Fruit fly (Drosophila melanogaster) whole organism, embryonic: ENCODE measurements around the gene intr.

Experiments
- Antp ChIP-seq: fragments of 200-800 bp; sonication (Bioruptor generic); optimal IDR thresholded peaks from 3 replicates; lab custom pipeline; 2016; ENCODE audit warnings: missing biosample characterization, missing genetic modification characterization
- Asciz ChIP-seq: fragments of 200-800 bp; sonication (Bioruptor generic); optimal IDR thresholded peaks from 2 replicates; lab custom pipeline; 2017; ENCODE audit warnings: missing biosample characterization, mild to moderate bottlenecking, missing genetic modification characterization, missing genetic modification reagents
- B-H2 ChIP-seq: fragments of 200-800 bp; sonication (Bioruptor generic); optimal IDR thresholded peaks from 2 replicates; lab custom pipeline; 2018; ENCODE audit warnings: missing biosample characterization, mild to moderate bottlenecking, missing genetic modification characterization
- CG1024 ChIP-seq: fragments of 200-800 bp; sonication (Bioruptor generic); IDR thresholded peaks from 2 replicates; pipeline ENCODE4 v1.3.6; 2022; ENCODE audit warnings: missing biosample characterization, missing genetic modification characterization
- CG10321 ChIP-seq: fragments of 200-800 bp; sonication (Bioruptor generic); IDR thresholded peaks from 2 replicates; pipeline ENCODE4 v1.3.6; 2022; ENCODE audit warnings: missing biosample characterization, missing genetic modification characterization
- CG10366 ChIP-seq: fragments of 200-800 bp; sonication (Bioruptor generic); IDR thresholded peaks from 2 replicates; pipeline ENCODE4 v1.3.6; 2022; ENCODE audit warnings: missing biosample characterization, missing genetic modification characterization
- CG10979 ChIP-seq: fragments of 200-800 bp; sonication (Bioruptor generic); optimal IDR thresholded peaks from 2 replicates; lab custom pipeline; 2018; ENCODE audit warnings: missing biosample characterization, mild to moderate bottlenecking, missing genetic modification characterization, moderate library complexity
- CG11093 ChIP-seq: fragments of 200-800 bp; sonication (Bioruptor generic); IDR thresholded peaks from 3 replicates; pipeline ENCODE4 v1.3.6; 2022; ENCODE audit warnings: missing biosample characterization, missing genetic modification characterization
- CG11560 ChIP-seq: fragments of 200-800 bp; sonication (Bioruptor generic); IDR thresholded peaks from 3 replicates; pipeline ENCODE4 v1.3.6; 2022; ENCODE audit warnings: missing biosample characterization, missing genetic modification characterization
- CG14014 ChIP-seq: fragments of 200-800 bp; sonication (Bioruptor generic); IDR thresholded peaks from 2 replicates; pipeline ENCODE4 v1.3.6; 2022; ENCODE audit warnings: missing biosample characterization, missing genetic modification characterization
- CG1647 ChIP-seq: fragments of 200-800 bp; sonication (Bioruptor generic); optimal IDR thresholded peaks from 3 replicates; lab custom pipeline; 2016; ENCODE audit warnings: missing biosample characterization, missing genetic modification characterization
- CG17568 ChIP-seq: fragments of 200-800 bp; sonication (Bioruptor generic); optimal IDR thresholded peaks from 2 replicates; lab custom pipeline; 2018; ENCODE audit warnings: missing biosample characterization, mild to moderate bottlenecking, missing genetic modification characterization, moderate library complexity
- CG17612 ChIP-seq: fragments of 200-800 bp; sonication (Bioruptor generic); IDR thresholded peaks from 2 replicates; pipeline ENCODE4 v1.3.6; 2022; ENCODE audit warnings: missing biosample characterization, missing genetic modification characterization
- CG2678 ChIP-seq: fragments of 200-800 bp; sonication (Bioruptor generic); optimal IDR thresholded peaks from 3 replicates; lab custom pipeline; 2019; ENCODE audit warnings: missing biosample characterization, mild to moderate bottlenecking, missing genetic modification characterization, moderate library complexity
- CG31388 ChIP-seq: fragments of 200-800 bp; sonication (Bioruptor generic); optimal IDR thresholded peaks from 2 replicates; lab custom pipeline; 2016; ENCODE audit warnings: missing biosample characterization, missing genetic modification characterization
- CG4328 ChIP-seq: fragments of 200-800 bp; sonication (Bioruptor generic); optimal IDR thresholded peaks from 3 replicates; lab custom pipeline; 2017; ENCODE audit warnings: missing biosample characterization, missing genetic modification reagents, missing genetic modification characterization
- CG4617 ChIP-seq: fragments of 200-800 bp; sonication (Bioruptor generic); optimal IDR thresholded peaks from 3 replicates; lab custom pipeline; 2016; ENCODE audit warnings: missing biosample characterization, missing genetic modification characterization, borderline replicate concordance
- CG7357 ChIP-seq: fragments of 200-800 bp; sonication (Bioruptor generic); IDR thresholded peaks from 3 replicates; pipeline ENCODE4 v1.3.6; 2022; ENCODE audit warnings: missing biosample characterization, missing genetic modification characterization
- CG7372 ChIP-seq: fragments of 200-800 bp; sonication (Bioruptor generic); IDR thresholded peaks from 2 replicates; pipeline ENCODE4 v1.3.6; 2022; ENCODE audit warnings: missing biosample characterization, missing genetic modification characterization
- Dip3 ChIP-seq: fragments of 200-800 bp; sonication (Bioruptor generic); optimal IDR thresholded peaks from 3 replicates; lab custom pipeline; 2016; ENCODE audit warnings: missing biosample characterization, missing genetic modification characterization
- E2f2 ChIP-seq: fragments of 200-800 bp; sonication (Bioruptor generic); IDR thresholded peaks from 2 replicates; pipeline ENCODE4 v1.3.6; 2022; ENCODE audit warnings: missing biosample characterization, missing genetic modification characterization
- Ets97D ChIP-seq: fragments of 200-800 bp; sonication (Bioruptor generic); optimal IDR thresholded peaks from 3 replicates; lab custom pipeline; 2016; ENCODE audit warnings: missing biosample characterization, missing genetic modification characterization
- Gug ChIP-seq: fragments of 200-800 bp; sonication (Bioruptor generic); IDR thresholded peaks from 4 replicates; pipeline ENCODE4 v1.3.6; 2022; ENCODE audit warnings: missing biosample characterization, missing genetic modification characterization
- HLH4C ChIP-seq: fragments of 200-800 bp; sonication (Bioruptor generic); IDR thresholded peaks from 3 replicates; pipeline ENCODE4 v1.3.6; 2022; ENCODE audit warnings: missing biosample characterization, missing genetic modification characterization; ENCODE audit not compliant: partially characterized antibody
- Kr ChIP-seq: fragments of 200-800 bp; sonication (Bioruptor generic); optimal IDR thresholded peaks from 2 replicates; lab custom pipeline; 2017; ENCODE audit warnings: missing biosample characterization, mild to moderate bottlenecking, missing genetic modification characterization
- Lhr ChIP-seq: fragments of 200-800 bp; sonication (Bioruptor generic); optimal IDR thresholded peaks from 3 replicates; lab custom pipeline; 2017; ENCODE audit warnings: mild to moderate bottlenecking, missing biosample characterization, missing genetic modification reagents, missing genetic modification characterization
- NK7.1 ChIP-seq: fragments of 200-800 bp; sonication (Bioruptor generic); optimal IDR thresholded peaks from 3 replicates; lab custom pipeline; 2016; ENCODE audit warnings: missing biosample characterization, missing genetic modification characterization
- Nf-YC ChIP-seq: fragments of 200-800 bp; optimal IDR thresholded peaks from 3 replicates; lab custom pipeline; 2019; ENCODE audit warnings: missing biosample characterization, mild to moderate bottlenecking, missing genetic modification characterization, moderate library complexity
- Six4 ChIP-seq: fragments of 200-800 bp; sonication (Bioruptor generic); optimal IDR thresholded peaks from 2 replicates; lab custom pipeline; 2016; ENCODE audit warnings: missing biosample characterization, missing genetic modification characterization
- abd-A ChIP-seq: fragments of 200-800 bp; sonication (Bioruptor generic); optimal IDR thresholded peaks from 3 replicates; lab custom pipeline; 2019; ENCODE audit warnings: missing biosample characterization, mild to moderate bottlenecking, missing genetic modification characterization, moderate library complexity
- ac ChIP-seq: fragments of 200-800 bp; sonication (Bioruptor generic); optimal IDR thresholded peaks from 3 replicates; lab custom pipeline; 2017; ENCODE audit warnings: missing biosample characterization, mild to moderate bottlenecking, missing genetic modification characterization
- amos ChIP-seq: fragments of 200-800 bp; sonication (Bioruptor generic); IDR thresholded peaks from 2 replicates; pipeline ENCODE4 v1.3.6; 2022; ENCODE audit warnings: missing biosample characterization, missing genetic modification characterization; ENCODE audit not compliant: partially characterized antibody
- ap ChIP-seq: fragments of 200-800 bp; sonication (Bioruptor generic); IDR thresholded peaks from 2 replicates; pipeline ENCODE4 v1.3.6; 2022; ENCODE audit warnings: missing biosample characterization, missing genetic modification characterization
- ara ChIP-seq: fragments of 200-800 bp; sonication (Bioruptor generic); IDR thresholded peaks from 2 replicates; pipeline ENCODE4 v1.3.6; 2022; ENCODE audit warnings: missing biosample characterization, missing genetic modification characterization
- bbx ChIP-seq: fragments of 200-800 bp; sonication (Bioruptor generic); IDR thresholded peaks from 2 replicates; pipeline ENCODE4 v1.3.6; 2022; ENCODE audit warnings: missing biosample characterization, missing genetic modification characterization; ENCODE audit not compliant: partially characterized antibody
- btn ChIP-seq: fragments of 200-800 bp; sonication (Bioruptor generic); optimal IDR thresholded peaks from 2 replicates; lab custom pipeline; 2016; ENCODE audit warnings: missing biosample characterization, missing genetic modification characterization
- dm ChIP-seq: fragments of 200-800 bp; sonication (Bioruptor generic); optimal IDR thresholded peaks from 3 replicates; lab custom pipeline; 2016; ENCODE audit warnings: missing biosample characterization, missing genetic modification characterization
- dmrt11E ChIP-seq: fragments of 200-800 bp; sonication (Bioruptor generic); optimal IDR thresholded peaks from 3 replicates; lab custom pipeline; 2018; ENCODE audit warnings: missing biosample characterization, mild to moderate bottlenecking, missing genetic modification characterization, moderate library complexity
- fd3F ChIP-seq: fragments of 200-800 bp; sonication (Bioruptor generic); optimal IDR thresholded peaks from 2 replicates; lab custom pipeline; 2018; ENCODE audit warnings: missing biosample characterization, mild to moderate bottlenecking, missing genetic modification characterization, moderate library complexity
- her ChIP-seq: fragments of 200-800 bp; sonication (Bioruptor generic); optimal IDR thresholded peaks from 2 replicates; lab custom pipeline; 2016; ENCODE audit warnings: missing biosample characterization, missing genetic modification characterization
- hkb ChIP-seq, 2 experiments: fragments of 200-800 bp in 1 of 2; fragments of >200 bp in 1 of 2; sonication (Bioruptor generic) in 1 of 2; IDR thresholded peaks in 1 of 2; optimal IDR thresholded peaks in 1 of 2; 2 replicates each; pipeline versions ENCODE4 v1.3.6 to Lab custom; 2017 to 2022; ENCODE audit warnings: missing biosample characterization in 1 of 2, missing genetic modification characterization in 1 of 2
- jigr1 ChIP-seq: fragments of 200-800 bp; sonication (Bioruptor generic); IDR thresholded peaks from 3 replicates; pipeline ENCODE4 v1.3.6; 2022; ENCODE audit warnings: missing biosample characterization, missing genetic modification characterization
- kay ChIP-seq: fragments of 200-800 bp; sonication (Bioruptor generic); optimal IDR thresholded peaks from 2 replicates; lab custom pipeline; 2016; ENCODE audit warnings: missing biosample characterization, missing genetic modification characterization
- lmd ChIP-seq: fragments of 200-800 bp; sonication (Bioruptor generic); IDR thresholded peaks from 2 replicates; pipeline ENCODE4 v1.3.6; 2022; ENCODE audit warnings: missing biosample characterization, missing genetic modification characterization
- lola ChIP-seq, 3 experiments: fragments of >200 bp in 2 of 3; fragments of 200-800 bp in 1 of 3; sonication (Bioruptor generic) in 1 of 3; optimal IDR thresholded peaks; 2 replicates each; lab custom pipeline; 2017 to 2019; ENCODE audit warnings: missing biosample characterization in 3 of 3, missing genetic modification characterization in 3 of 3, mild to moderate bottlenecking in 1 of 3, moderate library complexity in 1 of 3
- sc ChIP-seq, 3 experiments: fragments of >200 bp in 2 of 3; fragments of 200-800 bp in 1 of 3; sonication (Bioruptor generic) in 1 of 3; optimal IDR thresholded peaks; 2 replicates in 2 of 3; 3 replicates in 1 of 3; lab custom pipeline; 2017; ENCODE audit warnings: mild to moderate bottlenecking in 1 of 3, missing biosample characterization in 1 of 3, missing genetic modification characterization in 1 of 3, missing genetic modification reagents in 1 of 3
- wdn ChIP-seq: fragments of 200-800 bp; sonication (Bioruptor generic); IDR thresholded peaks from 2 replicates; pipeline ENCODE4 v1.3.6; 2022; ENCODE audit warnings: missing biosample characterization, missing genetic modification characterization
- wek ChIP-seq: fragments of 200-800 bp; sonication (Bioruptor generic); optimal IDR thresholded peaks from 3 replicates; lab custom pipeline; 2018; ENCODE audit warnings: missing biosample characterization, mild to moderate bottlenecking, missing genetic modification characterization, moderate library complexity

Gene intr

dm6 chr3R:28831626-28832267 is 41.4 kb downstream of the intr start, which contains the start of gene WASp (continued):
- peak; percentile 3 for TF ChIP-seq Six4 (GFP tag; lab: Kevin White, UChicago)
- TF ChIP-seq HLH4C (GFP tag; lab: Robert Waterston, UW), result no peak
- peak; percentile 99 for TF ChIP-seq Ets97D (GFP tag; lab: Kevin White, UChicago)
- TF ChIP-seq CG11093 (GFP tag; lab: Robert Waterston, UW), result no peak
- TF ChIP-seq B-H2 (GFP tag; lab: Kevin White, UChicago), result peak; percentile 85
- TF ChIP-seq lola (GFP tag; optimal IDR thresholded peaks at IDR 0.05; lab: Kevin White, UChicago), result peak in 1 of 3 experiments; percentile 37
- peak; percentile 62 for TF ChIP-seq wek (GFP tag; lab: Kevin White, UChicago)
- no peak for TF ChIP-seq jigr1 (GFP tag; lab: Robert Waterston, UW)
- TF ChIP-seq CG10979, result peak; percentile 39
- TF ChIP-seq dm (GFP tag; lab: Kevin White, UChicago), result peak; percentile 81
- peak; percentile 70 for TF ChIP-seq CG4328
- peak; percentile 28; the same call in 1 of the 4 replicates for TF ChIP-seq Gug (GFP tag; lab: Robert Waterston, UW)
- TF ChIP-seq amos (GFP tag; lab: Robert Waterston, UW), result peak; percentile 68
- TF ChIP-seq E2f2 (GFP tag; lab: Robert Waterston, UW), result peak; percentile 73
- peak; percentile 66 for TF ChIP-seq Antp (GFP tag; lab: Kevin White, UChicago)
- no peak for TF ChIP-seq Kr (GFP tag; lab: Kevin White, UChicago)
- TF ChIP-seq Asciz, result peak; percentile 76
- TF ChIP-seq her, result peak; percentile 82
- TF ChIP-seq abd-A (tag; lab: Kevin White, UChicago), result no peak
- TF ChIP-seq bbx (GFP tag; lab: Robert Waterston, UW), result peak; percentile 57
- no peak; the same call in 2 of the 3 replicates for TF ChIP-seq CG11560 (tag; lab: Robert Waterston, UW)
- TF ChIP-seq CG1024 (GFP tag; lab: Robert Waterston, UW), result peak; percentile 81
- TF ChIP-seq Nf-YC (tag; lab: Kevin White, UChicago), result no peak
- TF ChIP-seq CG7372 (GFP tag; lab: Robert Waterston, UW), result peak; percentile 31; the same call in 1 of the 2 replicates
- no peak for TF ChIP-seq kay (GFP tag; lab: Kevin White, UChicago)
- TF ChIP-seq CG17568, result no peak
- TF ChIP-seq NK7.1 (GFP tag; lab: Kevin White, UChicago), result peak; percentile 63
- peak; percentile 93 for TF ChIP-seq CG4617 (GFP tag; lab: Kevin White, UChicago)
- no peak for TF ChIP-seq CG31388 (GFP tag; lab: Kevin White, UChicago)
- TF ChIP-seq btn, result peak; percentile 37
- peak; percentile 44; the same call in 1 of the 3 replicates for TF ChIP-seq CG7357 (GFP tag; lab: Robert Waterston, UW)
- peak; percentile 49 for TF ChIP-seq fd3F
- TF ChIP-seq Dip3 (GFP tag; lab: Kevin White, UChicago), result peak; percentile 50
- no peak for TF ChIP-seq CG10321 (GFP tag; lab: Robert Waterston, UW)
- peak; percentile 56 for TF ChIP-seq hkb (optimal IDR thresholded peaks at IDR 0.05; lab: Kevin White, UChicago)
- TF ChIP-seq hkb (GFP tag; IDR thresholded peaks at IDR 0.05; lab: Robert Waterston, UW), result peak; percentile 76
- TF ChIP-seq CG14014 (GFP tag; lab: Robert Waterston, UW), result peak; percentile 59; the same call in 1 of the 2 replicates
- TF ChIP-seq sc (optimal IDR thresholded peaks at IDR 0.05; lab: Kevin White, UChicago), result no peak
- TF ChIP-seq sc (GFP tag; optimal IDR thresholded peaks at IDR 0.05; lab: Kevin White, UChicago), result peak; percentile 19
- TF ChIP-seq Lhr (GFP tag; lab: Kevin White, UChicago), result peak; percentile 89
- TF ChIP-seq CG17612 (GFP tag; lab: Robert Waterston, UW), result 0 out of 2 replicates have a peak, but pooled peaks have one; percentile 6
- TF ChIP-seq CG10366, result peak; percentile 59
- TF ChIP-seq CG2678 (tag; lab: Kevin White, UChicago), result no peak
- 0 out of 2 replicates have a peak, but pooled peaks have one; percentile 46 for TF ChIP-seq wdn (GFP tag; lab: Robert Waterston, UW)
- TF ChIP-seq lmd (GFP tag; lab: Robert Waterston, UW), result peak; percentile 46; the same call in 1 of the 2 replicates
- 0 out of 2 replicates have a peak, but pooled peaks have one; percentile 34 for TF ChIP-seq ap (GFP tag; lab: Robert Waterston, UW)
- TF ChIP-seq ara, result no peak
- no peak for TF ChIP-seq ac (GFP tag; lab: Kevin White, UChicago)
- peak; percentile 70 for TF ChIP-seq CG1647 (GFP tag; lab: Kevin White, UChicago)
- peak; percentile 51 for TF ChIP-seq dmrt11E (tag; lab: Kevin White, UChicago)
